Worm (Caenorhabditis elegans) whole organism, L3 larva: ENCODE measurements around the gene fbxb-54.

Source experiments
- ceh-28 ChIP-seq: fragments of 150-350 bp; optimal IDR thresholded peaks from 2 replicates; lab custom pipeline; 2014; ENCODE audit warnings: missing biosample characterization, missing genetic modification reagents, missing genetic modification characterization
- ceh-82 ChIP-seq: fragments of 150-350 bp; optimal IDR thresholded peaks from 2 replicates; lab custom pipeline; 2014; ENCODE audit warnings: missing biosample characterization, missing genetic modification characterization
- snpc-4 ChIP-seq: fragments of 150-350 bp; optimal IDR thresholded peaks from 2 replicates; lab custom pipeline; 2014; ENCODE audit warnings: missing biosample characterization, missing genetic modification characterization

ce11 chrII:1550501-1550900 lies 5.6 kb downstream of the fbxb-54 start, which contains the start of the genes fbxb-52 and fbxb-51:
- no peak for TF ChIP-seq ceh-28 (tag; lab: Kevin White, UChicago)
- no peak for TF ChIP-seq snpc-4
- TF ChIP-seq ceh-82 (tag; lab: Kevin White, UChicago), result no peak
